Fruit fly (Drosophila melanogaster) whole organism, adult: ENCODE results near the gene RabX6.

Source experiments
- CG11617 ChIP-seq: fragments of 200-800 bp; sonication (Bioruptor generic); optimal IDR thresholded peaks from 2 replicates; lab custom pipeline; 2017; ENCODE audit warnings: mild to moderate bottlenecking, missing biosample characterization, missing genetic modification reagents, missing genetic modification characterization
- CG12768 ChIP-seq: fragments of 200-800 bp; sonication (Bioruptor generic); optimal IDR thresholded peaks from 2 replicates; lab custom pipeline; 2017; ENCODE audit warnings: missing biosample characterization, missing genetic modification characterization, mild to moderate bottlenecking, moderate library complexity, missing genetic modification reagents
- CG14711 ChIP-seq: fragments of 200-800 bp; sonication (Bioruptor generic); optimal IDR thresholded peaks from 2 replicates; lab custom pipeline; 2018; ENCODE audit warnings: missing biosample characterization, mild to moderate bottlenecking, missing genetic modification characterization, moderate library complexity
- CG1620 ChIP-seq: fragments of 200-800 bp; sonication (Bioruptor generic); optimal IDR thresholded peaks from 2 replicates; lab custom pipeline; 2016; ENCODE audit warnings: missing biosample characterization, missing genetic modification characterization
- CG33017 ChIP-seq: fragments of 200-800 bp; sonication (Bioruptor generic); optimal IDR thresholded peaks from 2 replicates; lab custom pipeline; 2018; ENCODE audit warnings: missing biosample characterization, mild to moderate bottlenecking, missing genetic modification characterization, moderate library complexity
- CG5204 ChIP-seq: fragments of 200-800 bp; sonication (Bioruptor generic); optimal IDR thresholded peaks from 2 replicates; lab custom pipeline; 2016; ENCODE audit warnings: missing biosample characterization, missing genetic modification characterization
- CG7045 ChIP-seq: fragments of 200-800 bp; sonication (Bioruptor generic); optimal IDR thresholded peaks from 2 replicates; lab custom pipeline; 2017; ENCODE audit warnings: missing biosample characterization, mild to moderate bottlenecking, missing genetic modification characterization
- CG7101 ChIP-seq: fragments of 200-800 bp; sonication (Bioruptor generic); optimal IDR thresholded peaks from 2 replicates; lab custom pipeline; 2018; ENCODE audit warnings: missing biosample characterization, mild to moderate bottlenecking, missing genetic modification characterization, moderate library complexity
- Clk ChIP-seq: fragments of 200-800 bp; sonication (Bioruptor generic); optimal IDR thresholded peaks from 2 replicates; lab custom pipeline; 2017; ENCODE audit warnings: missing biosample characterization, missing genetic modification characterization
- Crg-1 ChIP-seq: fragments of 200-800 bp; sonication (Bioruptor generic); optimal IDR thresholded peaks from 2 replicates; lab custom pipeline; 2016; ENCODE audit warnings: missing biosample characterization, missing genetic modification characterization
- Hr96 ChIP-seq: fragments of 200-800 bp; sonication (Bioruptor generic); optimal IDR thresholded peaks from 2 replicates; lab custom pipeline; 2016; ENCODE audit warnings: missing biosample characterization, missing genetic modification characterization
- Mnt ChIP-seq: fragments of 200-800 bp; sonication (Bioruptor generic); optimal IDR thresholded peaks from 2 replicates; lab custom pipeline; 2016; ENCODE audit warnings: missing biosample characterization, mild to moderate bottlenecking, missing genetic modification characterization
- bab1 ChIP-seq: fragments of 200-800 bp; sonication (Bioruptor generic); optimal IDR thresholded peaks from 3 replicates; lab custom pipeline; 2019; ENCODE audit warnings: missing biosample characterization, mild to moderate bottlenecking, missing genetic modification characterization, moderate library complexity
- cic ChIP-seq: fragments of 200-800 bp; sonication (Bioruptor generic); optimal IDR thresholded peaks from 2 replicates; lab custom pipeline; 2017; ENCODE audit warnings: missing biosample characterization, mild to moderate bottlenecking, missing genetic modification characterization, moderate library complexity
- cnc ChIP-seq, 2 experiments: fragments of >200 bp; optimal IDR thresholded peaks; 2 replicates each; lab custom pipeline; 2017
- kay ChIP-seq: fragments of 200-800 bp; sonication (Bioruptor generic); peaks from one replicate; lab custom pipeline; 2016; ENCODE audit warnings: missing biosample characterization, missing genetic modification characterization, borderline replicate concordance
- ovo ChIP-seq: fragments of 200-800 bp; sonication (Bioruptor generic); optimal IDR thresholded peaks from 2 replicates; lab custom pipeline; 2016; ENCODE audit warnings: missing biosample characterization, missing genetic modification characterization
- pad ChIP-seq: fragments of 200-800 bp; sonication (Bioruptor generic); optimal IDR thresholded peaks from 3 replicates; lab custom pipeline; 2017; ENCODE audit warnings: missing biosample characterization, missing genetic modification characterization, mild to moderate bottlenecking, moderate library complexity, missing genetic modification reagents
- tj ChIP-seq: fragments of 200-800 bp; sonication (Bioruptor generic); optimal IDR thresholded peaks from 3 replicates; lab custom pipeline; 2017; ENCODE audit warnings: missing biosample characterization, mild to moderate bottlenecking, missing genetic modification characterization, moderate library complexity
- toe ChIP-seq: fragments of 200-800 bp; sonication (Bioruptor generic); optimal IDR thresholded peaks from 2 replicates; lab custom pipeline; 2016; ENCODE audit warnings: missing biosample characterization, missing genetic modification characterization

Gene RabX6

dm6 chr3L:710345-710822, 20.1 kb downstream of the RabX6 start, which contains the start of gene CkIIalpha-i3:
Gene CkIIalpha-i3, minus strand, starts transcription at chr3L:710607.
- TF ChIP-seq CG12768 (GFP tag; lab: Kevin White, UChicago): no peak
- TF ChIP-seq Crg-1 (GFP tag; lab: Kevin White, UChicago): no peak
- TF ChIP-seq cnc (optimal IDR thresholded peaks at IDR 0.05; lab: Kevin White, UChicago): no peak
- TF ChIP-seq cic (GFP tag; lab: Kevin White, UChicago): no peak
- no peak for TF ChIP-seq CG5204 (GFP tag; lab: Kevin White, UChicago)
- no peak for TF ChIP-seq CG7045 (GFP tag; lab: Kevin White, UChicago)
- TF ChIP-seq CG1620 (GFP tag; lab: Kevin White, UChicago): no peak
- no peak for TF ChIP-seq Hr96 (GFP tag; lab: Kevin White, UChicago)
- TF ChIP-seq Mnt: no peak
- no peak for TF ChIP-seq tj (GFP tag; lab: Kevin White, UChicago)
- no peak for TF ChIP-seq CG11617 (GFP tag; lab: Kevin White, UChicago)
- no peak for TF ChIP-seq Clk (GFP tag; lab: Kevin White, UChicago)
- TF ChIP-seq toe (GFP tag; lab: Kevin White, UChicago): no peak
- no peak for TF ChIP-seq CG7101 (tag; lab: Kevin White, UChicago)
- TF ChIP-seq bab1 (GFP tag; lab: Kevin White, UChicago): no peak
- no peak for TF ChIP-seq CG14711
- no peak for TF ChIP-seq kay (GFP tag; lab: Kevin White, UChicago)
- no peak for TF ChIP-seq ovo (GFP tag; lab: Kevin White, UChicago)

- TF ChIP-seq bab1 (GFP tag; lab: Kevin White, UChicago) (peak; percentile 83), CG5204 (GFP tag; lab: Kevin White, UChicago) (peak; percentile 75), Crg-1 (GFP tag; lab: Kevin White, UChicago) (peak; percentile 75), Hr96 (GFP tag; lab: Kevin White, UChicago) (peak; percentile 86), CG33017 (tag; lab: Kevin White, UChicago) (peak; percentile 49), ovo (GFP tag; lab: Kevin White, UChicago) (peak; percentile 72), CG11617 (GFP tag; lab: Kevin White, UChicago) (peak; percentile 50), CG12768 (GFP tag; lab: Kevin White, UChicago) (no peak), kay (GFP tag; lab: Kevin White, UChicago) (no peak), Clk (GFP tag; lab: Kevin White, UChicago) (peak; percentile 22), pad (GFP tag; lab: Kevin White, UChicago) (peak; percentile 69), CG7045 (GFP tag; lab: Kevin White, UChicago) (peak; percentile 42), CG7101 (tag; lab: Kevin White, UChicago) (peak; percentile 70), CG14711 (peak; percentile 25), cnc (optimal IDR thresholded peaks at IDR 0.05; lab: Kevin White, UChicago) (no peak), CG1620 (GFP tag; lab: Kevin White, UChicago) (peak; percentile 91), tj (GFP tag; lab: Kevin White, UChicago) (peak; percentile 25), Mnt (peak; percentile 77), toe (GFP tag; lab: Kevin White, UChicago) (peak; percentile 79), cic (GFP tag; lab: Kevin White, UChicago) (no peak)
These were observed 21.7 kb downstream of the RabX6 start, which contains the start of gene CG13896 for dm6 chr3L:711839-712553. Gene CG13896, minus strand, starts transcription at chr3L:711850.

DNA sequence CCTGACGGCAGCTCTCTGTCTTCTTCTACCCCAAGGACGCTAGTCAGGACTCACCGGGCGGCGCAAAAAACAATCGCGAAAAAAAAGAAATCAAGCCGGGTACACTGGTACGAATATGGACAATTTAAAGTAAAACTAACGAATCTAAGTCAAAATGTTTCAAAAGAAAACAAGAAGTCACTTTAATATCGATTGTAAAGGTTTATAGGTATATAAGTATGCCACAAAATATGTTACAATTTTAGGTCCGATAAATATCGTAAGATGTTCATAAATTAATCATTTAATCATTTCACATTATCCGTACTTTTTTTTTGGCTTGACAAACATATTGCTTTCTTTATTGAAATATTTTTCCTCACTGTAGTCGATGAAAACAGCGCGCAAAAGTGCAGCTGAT, 25.8 kb downstream of the RabX6 start:
- TF ChIP-seq CG7101 (tag; lab: Kevin White, UChicago): no peak
- TF ChIP-seq pad (GFP tag; lab: Kevin White, UChicago): no peak
- TF ChIP-seq Hr96 (GFP tag; lab: Kevin White, UChicago): no peak
- TF ChIP-seq toe (GFP tag; lab: Kevin White, UChicago): no peak
- TF ChIP-seq cic (GFP tag; lab: Kevin White, UChicago): no peak
- no peak for TF ChIP-seq tj (GFP tag; lab: Kevin White, UChicago)

DNA sequence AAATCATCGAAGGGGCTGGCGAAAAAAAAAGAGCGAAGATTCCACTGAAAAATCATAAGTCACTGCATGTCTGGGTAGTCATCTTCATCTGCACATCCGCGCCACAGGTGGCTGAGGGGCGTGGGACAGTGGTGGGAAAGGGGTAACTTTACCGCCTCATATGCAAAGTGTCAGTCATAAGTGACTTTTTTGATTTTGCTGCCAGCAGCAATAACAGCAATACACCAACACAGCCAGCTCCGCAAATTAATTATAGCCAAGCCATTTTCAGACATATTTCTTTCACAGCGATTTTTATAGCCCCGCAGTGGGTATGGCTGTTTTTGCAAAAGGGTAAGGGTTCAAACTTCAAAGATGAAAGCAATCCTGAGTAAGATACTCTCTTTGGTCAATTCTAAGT, 28.1 kb downstream of the RabX6 start:
- TF ChIP-seq Hr96 (GFP tag; lab: Kevin White, UChicago) (no peak), tj (GFP tag; lab: Kevin White, UChicago) (peak; percentile 92)

dm6 chr3L:721026-721425, 30.7 kb downstream of the RabX6 start:
- TF ChIP-seq CG7045 (GFP tag; lab: Kevin White, UChicago) (no peak), CG7101 (tag; lab: Kevin White, UChicago) (no peak)

DNA sequence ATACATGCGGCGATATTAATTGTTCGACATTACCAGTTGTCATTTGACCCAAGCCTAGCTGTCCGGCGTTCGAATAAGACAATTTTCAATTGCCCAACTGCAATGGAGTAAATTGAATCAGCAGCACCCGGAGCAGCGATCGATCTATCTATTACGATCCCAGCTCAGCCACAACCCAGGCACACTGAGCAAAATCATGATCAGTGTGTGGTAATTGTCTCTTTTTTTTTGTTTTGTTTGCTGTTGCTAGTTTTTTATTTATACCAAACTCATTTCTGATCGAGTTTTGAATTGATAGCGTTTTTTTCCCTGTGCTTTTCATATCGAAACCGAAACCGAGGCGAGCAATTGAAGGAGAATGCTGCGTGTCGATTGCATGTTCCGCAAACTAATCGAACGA, 31.5 kb downstream of the RabX6 start:
- TF ChIP-seq cnc (optimal IDR thresholded peaks at IDR 0.05; lab: Kevin White, UChicago) (no peak), CG7045 (GFP tag; lab: Kevin White, UChicago) (no peak), Clk (GFP tag; lab: Kevin White, UChicago) (no peak), bab1 (GFP tag; lab: Kevin White, UChicago) (no peak), CG33017 (tag; lab: Kevin White, UChicago) (no peak), toe (GFP tag; lab: Kevin White, UChicago) (no peak), pad (GFP tag; lab: Kevin White, UChicago) (no peak)
